Worm (Caenorhabditis elegans): ENCODE data around the gene F44G4.5.

F44G4.5 gene

ce11 chrII:8997479-8997878 is 2.8 kb downstream of the F44G4.5 start, which contains the start of the genes F44G4.3 and tdp-1 (continued):
- TF ChIP-seq nhr-102 (tag; optimal IDR thresholded peaks at IDR 0.05) (no peak), daf-12 (tag; optimal IDR thresholded peaks at IDR 0.05) (no peak), nhr-42 (GFP tag; IDR thresholded peaks at IDR 0.05) (no peak), nhr-41 (GFP tag; IDR thresholded peaks at IDR 0.05) (no peak)

DNA sequence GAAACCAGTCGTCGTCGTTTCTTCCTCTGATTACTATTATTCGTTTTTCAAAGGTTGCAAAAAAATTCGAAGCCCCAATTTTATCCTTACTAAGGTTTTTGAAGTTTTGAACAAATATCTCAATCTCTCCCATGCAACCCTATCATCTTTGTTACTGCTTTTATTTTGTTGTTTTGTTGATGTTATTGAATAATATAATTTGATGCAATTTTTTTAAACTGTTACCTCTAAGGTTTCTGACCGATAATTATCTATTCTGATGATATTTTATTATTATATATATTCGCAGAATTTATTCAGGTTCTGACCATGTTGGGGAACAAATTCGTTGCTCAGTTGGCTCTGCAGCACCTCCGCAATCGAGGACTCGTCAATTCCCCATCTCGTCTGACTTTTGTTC is 4.2 kb downstream of the F44G4.5 start, which contains the start of gene ndub-2:
Gene ndub-2 (plus strand): TSS at position 301 of the 400 bp plus-strand sequence.
- TF ChIP-seq ztf-7 (tag; optimal IDR thresholded peaks at IDR 0.05) (no peak), D1046.2 (GFP tag; IDR thresholded peaks at IDR 0.05) (no peak), zag-1 (tag; optimal IDR thresholded peaks at IDR 0.05) (no peak)

ce11 chrII:8994336-8994735 is 5.9 kb downstream of the F44G4.5 start, which contains the start of gene F44G4.1:
Gene F44G4.1 (plus strand): TSS chrII:8994636.
- TF ChIP-seq mxl-3 (GFP tag; optimal IDR thresholded peaks at IDR 0.05) (no peak), nhr-25 (tag; optimal IDR thresholded peaks at IDR 0.05; ENCODE audit: borderline replicate concordance, insufficient read depth) (no peak), ceh-44 (GFP tag; IDR thresholded peaks at IDR 0.05) (no peak), lin-13 (GFP tag; optimal IDR thresholded peaks at IDR 0.05) (no peak), sdz-12 (GFP tag; optimal IDR thresholded peaks at IDR 0.05) (no peak), ceh-82 (tag; optimal IDR thresholded peaks at IDR 0.05) (no peak), php-3 (GFP tag; IDR thresholded peaks at IDR 0.05) (no peak)

DNA sequence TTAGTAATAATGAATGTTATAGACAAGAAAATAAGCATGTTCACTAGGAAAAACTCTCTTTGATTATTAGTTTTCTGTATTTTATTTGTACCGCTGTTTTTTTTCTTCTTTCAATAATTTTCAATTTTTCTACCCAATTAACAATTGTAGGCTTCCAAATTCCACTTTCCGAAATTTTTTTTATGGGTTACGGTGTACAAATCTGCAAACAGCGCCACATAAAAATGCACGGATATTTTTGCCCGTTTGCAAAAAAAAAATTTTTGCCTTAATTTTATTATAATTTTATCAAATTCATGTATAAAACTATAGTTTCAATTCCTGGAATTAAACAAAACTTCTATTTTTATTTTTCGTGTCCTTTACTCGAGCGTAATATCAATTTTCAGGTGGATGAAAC is 7.5 kb downstream of the F44G4.5 start, which contains the start of gene ooc-5:
Gene ooc-5 (plus strand): TSS at position 381 of the 400 bp plus-strand sequence.
- peak in 1 of 2 experiments; percentile 96 for TF ChIP-seq lsy-2 (tag; optimal IDR thresholded peaks at IDR 0.05)
- peak; percentile 8 for TF ChIP-seq mes-2 (tag; optimal IDR thresholded peaks at IDR 0.05; ENCODE audit: poor library complexity, severe bottlenecking)
- no peak for TF ChIP-seq ceh-20 (GFP tag; IDR thresholded peaks at IDR 0.05)

DNA sequence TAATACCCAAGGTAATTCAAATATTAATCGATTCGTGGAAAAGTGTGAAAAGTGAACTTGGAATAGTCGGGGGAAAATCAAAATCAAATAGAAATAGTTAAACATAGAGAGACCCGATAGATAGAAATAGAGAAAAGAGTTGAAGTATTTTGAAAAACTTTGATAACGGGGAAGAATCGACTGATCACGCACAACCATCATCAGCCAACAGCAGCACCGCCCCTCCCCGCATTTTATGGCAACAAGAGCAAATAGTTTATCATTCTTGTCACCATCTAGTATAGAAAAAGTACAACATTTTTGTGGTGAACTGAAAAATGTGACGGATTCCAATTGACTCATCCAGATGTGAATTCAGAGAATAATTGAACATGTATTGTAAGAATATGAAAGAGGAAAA is 8.6 kb downstream of the F44G4.5 start:
- TF ChIP-seq hlh-11 (tag; optimal IDR thresholded peaks at IDR 0.05): peak; percentile 60
- no peak for TF ChIP-seq spr-3 (GFP tag; optimal IDR thresholded peaks at IDR 0.05)
- TF ChIP-seq mdl-1 (tag; optimal IDR thresholded peaks at IDR 0.05): peak in 1 of 2 experiments; percentile 18
- peak; percentile 15 for TF ChIP-seq hlh-30 (tag; optimal IDR thresholded peaks at IDR 0.05; ENCODE audit: insufficient read depth)
- TF ChIP-seq egl-27 (tag; optimal IDR thresholded peaks at IDR 0.05): no peak
- peak; percentile 72 for TF ChIP-seq nhr-28 (tag; optimal IDR thresholded peaks at IDR 0.05)
- TF ChIP-seq daf-16 (GFP tag; optimal IDR thresholded peaks at IDR 0.05): no peak
- TF ChIP-seq daf-16 (tag; optimal IDR thresholded peaks at IDR 0.05): peak; percentile 54
- TF ChIP-seq zip-2 (tag; optimal IDR thresholded peaks at IDR 0.05): no peak
- peak; percentile 46 for TF ChIP-seq dve-1 (tag; optimal IDR thresholded peaks at IDR 0.05; ENCODE audit: insufficient read depth)
- TF ChIP-seq dmd-6 (GFP tag; IDR thresholded peaks at IDR 0.05): peak; percentile 42; the same call in 1 of the 2 replicates
- peak; percentile 71 for TF ChIP-seq pqm-1 (tag; optimal IDR thresholded peaks at IDR 0.05)
- no peak for TF ChIP-seq aha-1 (tag)
- no peak for TF ChIP-seq nhr-102 (tag; optimal IDR thresholded peaks at IDR 0.05)

DNA sequence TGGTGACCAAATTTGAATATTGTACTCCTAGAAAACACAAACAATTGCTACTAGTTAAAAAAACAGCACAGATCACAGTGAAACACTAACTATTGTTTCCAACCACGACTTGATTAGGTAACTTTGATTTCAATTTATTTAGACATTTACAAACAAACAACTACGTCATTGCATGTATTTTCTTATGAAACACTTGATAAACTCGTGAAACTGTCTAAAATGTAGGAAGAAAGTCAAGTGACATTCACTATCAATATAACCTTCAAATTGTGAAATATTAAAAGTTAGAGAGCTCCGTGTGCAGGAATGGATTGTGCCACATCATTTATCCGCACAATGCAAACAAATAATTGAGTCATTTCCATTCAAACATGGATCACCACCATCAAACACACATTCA is 10.0 kb downstream of the F44G4.5 start:
- peak; percentile 38 for TF ChIP-seq dmd-6 (GFP tag; IDR thresholded peaks at IDR 0.05)
- no peak for TF ChIP-seq arid-1 (GFP tag; conservative IDR thresholded peaks at IDR 0.05)
- TF ChIP-seq unc-130 (GFP tag; optimal IDR thresholded peaks at IDR 0.05): no peak
- no peak for TF ChIP-seq Y75B8A.6 (GFP tag; IDR thresholded peaks at IDR 0.05)
- no peak for TF ChIP-seq madf-5 (GFP tag; IDR thresholded peaks at IDR 0.05)
- TF ChIP-seq F26F4.8 (GFP tag; conservative IDR thresholded peaks at IDR 0.05): no peak
- no peak for TF ChIP-seq jun-1 (tag; optimal IDR thresholded peaks at IDR 0.05)
- peak; percentile 3 for TF ChIP-seq pqm-1 (tag; optimal IDR thresholded peaks at IDR 0.05)
- TF ChIP-seq saeg-2 (GFP tag; IDR thresholded peaks at IDR 0.05): no peak
- TF ChIP-seq daf-16 (GFP tag; optimal IDR thresholded peaks at IDR 0.05): no peak
- TF ChIP-seq daf-16 (tag; optimal IDR thresholded peaks at IDR 0.05): peak; percentile 78
- no peak for TF ChIP-seq tag-97 (GFP tag; IDR thresholded peaks at IDR 0.05)
- TF ChIP-seq F49E8.2 (tag; optimal IDR thresholded peaks at IDR 0.05; ENCODE audit: borderline replicate concordance): no peak
- TF ChIP-seq F10B5.3 (tag; optimal IDR thresholded peaks at IDR 0.05): no peak
- no peak for TF ChIP-seq pha-4 (GFP tag; IDR thresholded peaks at IDR 0.05)
- TF ChIP-seq pha-4 (tag; optimal IDR thresholded peaks at IDR 0.05): no peak
- TF ChIP-seq nhr-28 (tag; optimal IDR thresholded peaks at IDR 0.05): peak; percentile 55
- TF ChIP-seq hlh-11 (tag; optimal IDR thresholded peaks at IDR 0.05): peak; percentile 58
- no peak for TF ChIP-seq mes-2 (tag; optimal IDR thresholded peaks at IDR 0.05; ENCODE audit: poor library complexity, severe bottlenecking)

All from whole organism, L4 larva.